Worm (Caenorhabditis elegans) whole organism, L1 larva: ENCODE measurements around the gene dmd-7.

Experiments
- aly-2 ChIP-seq: fragments of 150-350 bp; optimal IDR thresholded peaks from 2 replicates; lab custom pipeline; 2014; ENCODE audit warnings: missing biosample characterization, missing genetic modification characterization
- ama-1 ChIP-seq: fragments of 150-350 bp; optimal IDR thresholded peaks from 2 replicates; lab custom pipeline; 2014
- ceh-82 ChIP-seq, 3 experiments: fragments of 150-350 bp in 1 of 3; sonication (generic microtip) in 2 of 3; optimal IDR thresholded peaks; 2 replicates each; lab custom pipeline; 2014 to 2017; ENCODE audit warnings: missing biosample characterization in 3 of 3, missing genetic modification characterization in 3 of 3
- fkh-10 ChIP-seq: sonication (generic microtip); optimal IDR thresholded peaks from 2 replicates; lab custom pipeline; 2017; ENCODE audit warnings: missing biosample characterization, missing genetic modification reagents, missing genetic modification characterization
- lin-13 ChIP-seq: fragments of 150-350 bp; optimal IDR thresholded peaks from 2 replicates; lab custom pipeline; 2014; ENCODE audit warnings: missing biosample characterization, missing genetic modification reagents, missing genetic modification characterization
- lin-35 ChIP-seq, 2 experiments: fragments of 150-350 bp; optimal IDR thresholded peaks; 2 replicates each; lab custom pipeline; 2014; ENCODE audit warnings: missing biosample characterization in 2 of 2, missing genetic modification characterization in 2 of 2, missing genetic modification reagents in 2 of 2
- nhr-19 ChIP-seq: fragments of 200-800 bp; sonication (Bioruptor generic); conservative IDR thresholded peaks from 2 replicates; pipeline ENCODE4 v1.3.6; 2022; ENCODE audit warnings: missing genetic modification characterization, missing compliant biosample characterization
- nhr-237 ChIP-seq: fragments of 150-350 bp; optimal IDR thresholded peaks from 2 replicates; lab custom pipeline; 2014; ENCODE audit warnings: missing biosample characterization, missing genetic modification characterization
- nhr-71 ChIP-seq: sonication (generic microtip); optimal IDR thresholded peaks from 2 replicates; lab custom pipeline; 2016; ENCODE audit warnings: mild to moderate bottlenecking, missing genetic modification characterization, moderate library complexity, missing compliant biosample characterization
- pqm-1 ChIP-seq: sonication (generic microtip); optimal IDR thresholded peaks from 3 replicates; lab custom pipeline; 2017; ENCODE audit warnings: missing biosample characterization, missing genetic modification characterization
- snpc-4 ChIP-seq: fragments of 150-350 bp; optimal IDR thresholded peaks from 2 replicates; lab custom pipeline; 2014; ENCODE audit warnings: missing biosample characterization, missing genetic modification characterization
- unc-30 ChIP-seq: sonication (generic microtip); optimal IDR thresholded peaks from 2 replicates; lab custom pipeline; 2017; ENCODE audit warnings: missing biosample characterization, missing genetic modification characterization
- vab-15 ChIP-seq: sonication (generic microtip); optimal IDR thresholded peaks from 2 replicates; lab custom pipeline; 2017; ENCODE audit warnings: missing genotype, mild to moderate bottlenecking, missing genetic modification characterization, missing compliant biosample characterization

DNA sequence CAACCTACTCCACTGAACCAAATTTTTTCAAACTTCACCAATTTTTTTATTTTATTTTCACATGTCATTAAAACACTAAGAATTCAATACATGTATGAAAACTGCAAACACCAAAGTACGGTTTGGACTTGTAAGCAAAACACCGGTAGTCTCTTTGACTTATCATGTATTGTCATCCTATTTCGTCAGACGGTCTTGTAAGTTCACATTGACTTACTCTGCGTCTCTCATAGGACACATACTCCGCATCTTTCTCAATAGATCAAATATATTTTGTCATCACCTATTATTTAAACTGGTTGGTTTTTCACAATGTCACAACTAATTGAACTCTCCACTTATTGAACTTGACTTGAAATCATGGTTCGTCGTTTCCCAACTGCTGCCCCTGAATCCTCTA lies 40.2 kb upstream of the dmd-7 start, which contains the start of gene W06H8.2:
- TF ChIP-seq vab-15 (tag; lab: Kevin White, UChicago) (no peak), snpc-4 (tag; lab: Kevin White, UChicago) (no peak), lin-35 (GFP tag; optimal IDR thresholded peaks at IDR 0.05; lab: Kevin White, UChicago) (no peak), pqm-1 (no peak), ama-1 (no peak), nhr-19 (GFP tag; lab: Robert Waterston, UW) (no peak), aly-2 (tag; lab: Kevin White, UChicago) (no peak), nhr-71 (tag; lab: Kevin White, UChicago) (no peak), lin-13 (GFP tag; lab: Kevin White, UChicago) (no peak), ceh-82 (tag; optimal IDR thresholded peaks at IDR 0.05; lab: Kevin White, UChicago) (no peak), unc-30 (tag; lab: Kevin White, UChicago) (no peak), nhr-237 (tag; lab: Kevin White, UChicago) (no peak), fkh-10 (GFP tag; lab: Kevin White, UChicago) (no peak)
